Worm (Caenorhabditis elegans): ENCODE measurements around the gene ref-1.

The ref-1 gene

DNA sequence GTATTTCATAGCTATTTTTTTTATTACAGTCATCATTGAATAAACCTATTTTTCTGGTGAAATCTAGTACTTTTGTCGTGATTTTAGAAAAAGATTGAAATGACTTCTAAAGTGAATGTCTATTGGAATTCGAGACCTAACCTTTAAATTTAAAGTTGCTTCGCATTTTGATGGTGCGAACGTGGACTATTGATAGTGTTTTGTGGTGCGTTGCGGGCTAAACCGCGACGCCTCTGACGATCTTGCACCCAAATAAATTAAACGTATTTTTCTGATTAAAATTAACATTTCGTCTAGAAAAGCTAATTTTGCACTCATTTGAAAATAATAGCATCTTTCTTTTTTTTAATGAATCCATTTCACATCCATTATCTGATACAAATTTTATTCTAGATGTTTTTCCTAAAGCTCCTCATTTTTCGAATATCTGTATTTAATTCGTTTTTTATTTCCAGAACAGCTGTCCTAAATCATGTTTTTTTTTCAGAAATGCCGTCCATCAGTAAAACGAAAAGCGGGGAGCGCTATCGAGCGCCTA lies 45.8 kb upstream of the ref-1 start, which contains the start of gene wbp-11:
wbp-11 (plus strand) TSS at position 488 of the 538 bp plus-strand sequence.
- TF ChIP-seq hlh-4 (tag; optimal IDR thresholded peaks at IDR 0.05) = no peak
- no peak for TF ChIP-seq sup-37 (GFP tag; optimal IDR thresholded peaks at IDR 0.05)
- TF ChIP-seq egl-13 (tag; optimal IDR thresholded peaks at IDR 0.05) = no peak
- peak in 1 of 6 experiments; percentile 14 for TF ChIP-seq elt-3 (tag; optimal IDR thresholded peaks at IDR 0.05)
- TF ChIP-seq dpl-1 (GFP tag; optimal IDR thresholded peaks at IDR 0.05) = peak in 2 of 3 experiments; percentile 34 to 64
- no peak for TF ChIP-seq nhr-85 (tag)
- TF ChIP-seq nhr-71 (tag; optimal IDR thresholded peaks at IDR 0.05) = no peak
- TF ChIP-seq lin-14 (GFP tag; optimal IDR thresholded peaks at IDR 0.05) = peak; percentile 6
- TF ChIP-seq mef-2 (tag; optimal IDR thresholded peaks at IDR 0.05) = no peak
- peak; percentile 21 to 48 for TF ChIP-seq efl-1 (optimal IDR thresholded peaks at IDR 0.05)
- peak; percentile 57 to 89 for TF ChIP-seq efl-1 (GFP tag; optimal IDR thresholded peaks at IDR 0.05 in 1 of 2)
- TF ChIP-seq nhr-47 (tag; optimal IDR thresholded peaks at IDR 0.05) = no peak
- no peak for TF ChIP-seq tbx-2 (tag; optimal IDR thresholded peaks at IDR 0.05)
- no peak for TF ChIP-seq skn-1 (tag; optimal IDR thresholded peaks at IDR 0.05)
- no peak for TF ChIP-seq hpl-2 (GFP tag; optimal IDR thresholded peaks at IDR 0.05)
- no peak for TF ChIP-seq ztf-11 (tag; optimal IDR thresholded peaks at IDR 0.05)
- TF ChIP-seq nhr-19 (GFP tag; conservative IDR thresholded peaks at IDR 0.05) = no peak
- TF ChIP-seq aha-1 (tag; optimal IDR thresholded peaks at IDR 0.05) = no peak
- peak; percentile 33 for TF ChIP-seq blmp-1 (tag; optimal IDR thresholded peaks at IDR 0.05)
- no peak for TF ChIP-seq nhr-90 (tag; optimal IDR thresholded peaks at IDR 0.05; ENCODE audit: poor library complexity)
- TF ChIP-seq snu-23 (GFP tag; optimal IDR thresholded peaks at IDR 0.05) = peak; percentile 22
- no peak for TF ChIP-seq ama-1 (optimal IDR thresholded peaks at IDR 0.05)
- no peak for TF ChIP-seq unc-98 (GFP tag; IDR thresholded peaks at IDR 0.05)
- no peak for TF ChIP-seq unc-62 (GFP tag; optimal IDR thresholded peaks at IDR 0.05)
- TF ChIP-seq fkh-4 (tag; optimal IDR thresholded peaks at IDR 0.05; ENCODE audit: borderline replicate concordance) = no peak
- TF ChIP-seq sptf-1 (tag; optimal IDR thresholded peaks at IDR 0.05) = no peak
- TF ChIP-seq nhr-20 (tag; optimal IDR thresholded peaks at IDR 0.05) = no peak
- TF ChIP-seq tlp-1 (tag; optimal IDR thresholded peaks at IDR 0.05) = no peak
- no peak for TF ChIP-seq unc-30 (tag; optimal IDR thresholded peaks at IDR 0.05)
- no peak for TF ChIP-seq grh-1 (GFP tag; IDR thresholded peaks at IDR 0.05)
- no peak for TF ChIP-seq ets-5 (GFP tag; IDR thresholded peaks at IDR 0.05)
- no peak for TF ChIP-seq zag-1 (tag; optimal IDR thresholded peaks at IDR 0.05)
- TF ChIP-seq pax-3 (tag; optimal IDR thresholded peaks at IDR 0.05) = no peak
- no peak for TF ChIP-seq hlh-17 (GFP tag; optimal IDR thresholded peaks at IDR 0.05; ENCODE audit: borderline replicate concordance)
- no peak for TF ChIP-seq ceh-90 (tag; optimal IDR thresholded peaks at IDR 0.05)
- no peak for TF ChIP-seq nhr-11 (tag; optimal IDR thresholded peaks at IDR 0.05)
- no peak for TF ChIP-seq alr-1 (tag; optimal IDR thresholded peaks at IDR 0.05; ENCODE audit: borderline replicate concordance)
- TF ChIP-seq ceh-63 (GFP tag; optimal IDR thresholded peaks at IDR 0.05) = no peak
- TF ChIP-seq mab-9 (GFP tag; IDR thresholded peaks at IDR 0.05) = no peak
- no peak for TF ChIP-seq mdl-1 (tag; optimal IDR thresholded peaks at IDR 0.05)
- no peak for TF ChIP-seq efl-3 (GFP tag; optimal IDR thresholded peaks at IDR 0.05)
- peak in 1 of 2 experiments; percentile 70 for TF ChIP-seq lsy-2 (tag; optimal IDR thresholded peaks at IDR 0.05)
- no peak for TF ChIP-seq lin-13 (GFP tag; optimal IDR thresholded peaks at IDR 0.05)
- TF ChIP-seq jun-1 (tag; optimal IDR thresholded peaks at IDR 0.05) = no peak
- TF ChIP-seq rnt-1 (tag; optimal IDR thresholded peaks at IDR 0.05) = peak; percentile 14
- no peak for TF ChIP-seq pag-3 (tag; optimal IDR thresholded peaks at IDR 0.05; ENCODE audit: borderline replicate concordance, insufficient read depth)
- no peak for TF ChIP-seq C34B4.2 (tag; optimal IDR thresholded peaks at IDR 0.05)
- no peak for TF ChIP-seq unc-86 (tag; optimal IDR thresholded peaks at IDR 0.05)
- no peak for TF ChIP-seq ces-1 (GFP tag; optimal IDR thresholded peaks at IDR 0.05)
- no peak for TF ChIP-seq ceh-8 (GFP tag; optimal IDR thresholded peaks at IDR 0.05)
- TF ChIP-seq vab-15 (tag; optimal IDR thresholded peaks at IDR 0.05) = no peak
- TF ChIP-seq C16A3.4 (tag; optimal IDR thresholded peaks at IDR 0.05) = peak; percentile 37
- TF ChIP-seq lin-39 (tag; optimal IDR thresholded peaks at IDR 0.05) = no peak
